Worm (Caenorhabditis elegans) whole organism, early embryonic: ENCODE measurements around the gene srt-48.

Source experiments
- B0310.2 ChIP-seq: sonication (generic microtip); optimal IDR thresholded peaks from 2 replicates; lab custom pipeline; 2016; ENCODE audit warnings: mild to moderate bottlenecking, missing genetic modification characterization, missing compliant biosample characterization
- ama-1 ChIP-seq: fragments of 150-350 bp; optimal IDR thresholded peaks from 2 replicates; lab custom pipeline; 2014
- ceh-36 ChIP-seq: sonication (generic microtip); optimal IDR thresholded peaks from 2 replicates; lab custom pipeline; 2016; ENCODE audit warnings: missing genetic modification characterization, inconsistent platforms, missing compliant biosample characterization
- ets-7 ChIP-seq: sonication (generic microtip); optimal IDR thresholded peaks from 2 replicates; lab custom pipeline; 2016; ENCODE audit warnings: missing genotype, missing genetic modification characterization, missing compliant biosample characterization
- flt-1 ChIP-seq: fragments of 200-800 bp; sonication (Bioruptor generic); IDR thresholded peaks from 2 replicates; pipeline ENCODE4 v1.3.6; 2022; ENCODE audit warnings: missing genetic modification characterization, missing compliant biosample characterization
- hmbx-1 ChIP-seq: sonication (generic microtip); optimal IDR thresholded peaks from 2 replicates; lab custom pipeline; 2016; ENCODE audit warnings: mild to moderate bottlenecking, missing genetic modification characterization, missing compliant biosample characterization
- hmg-4 ChIP-seq: fragments of 200-800 bp; sonication (Bioruptor generic); optimal IDR thresholded peaks from 2 replicates; lab custom pipeline; 2018; ENCODE audit warnings: mild to moderate bottlenecking, missing genetic modification characterization, missing compliant biosample characterization
- hnd-1 ChIP-seq: sonication (generic microtip); optimal IDR thresholded peaks from 2 replicates; lab custom pipeline; 2016; ENCODE audit warnings: missing genetic modification characterization, missing compliant biosample characterization
- sea-1 ChIP-seq: fragments of 200-800 bp; sonication (Bioruptor generic); conservative IDR thresholded peaks from 2 replicates; pipeline ENCODE4 v1.3.6; 2022; ENCODE audit warnings: missing genetic modification characterization, missing compliant biosample characterization
- tbx-37 ChIP-seq: fragments of 200-800 bp; sonication (Bioruptor generic); conservative IDR thresholded peaks from 2 replicates; pipeline ENCODE4 v1.3.6; 2022; ENCODE audit warnings: missing genetic modification reagents, missing genetic modification characterization, missing compliant biosample characterization
- tra-4 ChIP-seq: sonication (generic microtip); optimal IDR thresholded peaks from 2 replicates; lab custom pipeline; 2017; ENCODE audit warnings: missing genetic modification characterization, missing compliant biosample characterization

- TF ChIP-seq ama-1, result peak; percentile 31
- TF ChIP-seq sea-1 (GFP tag; lab: Robert Waterston, UW), result no peak
- no peak for TF ChIP-seq flt-1 (GFP tag; lab: Robert Waterston, UW)
- TF ChIP-seq hmg-4 (GFP tag; lab: Kevin White, UChicago), result peak; percentile 24
- TF ChIP-seq tra-4 (tag; lab: Kevin White, UChicago), result no peak
- no peak for TF ChIP-seq hnd-1 (tag; lab: Kevin White, UChicago)
- no peak for TF ChIP-seq ceh-36 (tag; lab: Kevin White, UChicago)
- no peak for TF ChIP-seq hmbx-1 (tag; lab: Kevin White, UChicago)
- no peak for TF ChIP-seq B0310.2 (tag; lab: Kevin White, UChicago)
- TF ChIP-seq tbx-37 (GFP tag; lab: Robert Waterston, UW), result no peak
- no peak for TF ChIP-seq ets-7 (tag; lab: Kevin White, UChicago)
Measured at ce11 chrIV:15039477-15039876, 29.2 kb downstream of the srt-48 start, which contains the start of gene hrpu-1.
